Worm (Caenorhabditis elegans): ENCODE data around the gene tmem-131.

The tmem-131 gene

DNA sequence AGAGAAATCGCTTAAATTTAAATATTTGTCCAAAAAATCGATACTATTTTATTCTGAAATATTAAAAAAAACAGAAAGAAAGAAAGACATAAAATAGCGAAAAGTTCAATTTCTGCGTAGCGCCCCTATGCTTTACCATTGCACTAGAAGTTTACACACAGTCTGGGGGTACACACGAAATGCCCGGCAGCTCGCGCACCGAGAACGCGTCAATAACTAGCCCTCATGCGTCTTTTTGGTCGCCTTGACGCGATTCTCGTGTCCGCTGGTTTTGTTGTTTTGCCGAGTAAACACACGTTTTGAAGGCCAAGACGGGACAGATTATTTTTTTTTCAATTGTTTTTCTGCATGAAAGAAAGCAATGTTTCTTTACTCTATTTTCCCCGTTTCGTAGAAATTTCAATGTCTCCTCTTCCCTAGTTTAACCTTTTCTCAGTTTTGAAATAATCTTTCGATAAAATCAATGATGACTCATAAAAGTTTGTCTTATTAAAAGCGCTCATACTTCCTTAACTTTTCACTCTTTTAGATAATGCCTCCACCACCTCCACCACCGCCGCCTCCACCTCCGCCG lies 20.2 kb upstream of the tmem-131 start, which contains the start of gene wip-1 (continued):
- TF ChIP-seq duxl-1 (tag; optimal IDR thresholded peaks at IDR 0.05; ENCODE audit: poor library complexity) (peak; percentile 94), fos-1 (tag; optimal IDR thresholded peaks at IDR 0.05) (peak; percentile 44), ceh-20 (GFP tag; IDR thresholded peaks at IDR 0.05) (peak; percentile 95), lsy-2 (tag; optimal IDR thresholded peaks at IDR 0.05) (peak; percentile 88 to 97), php-3 (GFP tag; IDR thresholded peaks at IDR 0.05) (peak; percentile 93), nhr-237 (tag; optimal IDR thresholded peaks at IDR 0.05) (peak; percentile 60), zip-2 (tag; optimal IDR thresholded peaks at IDR 0.05) (peak; percentile 88), mep-1 (tag; optimal IDR thresholded peaks at IDR 0.05) (peak; percentile 99), ZK546.5 (tag; optimal IDR thresholded peaks at IDR 0.05) (peak in 1 of 2 experiments; percentile 53), nhr-11 (tag; optimal IDR thresholded peaks at IDR 0.05) (peak; percentile 98), mdl-1 (tag; optimal IDR thresholded peaks at IDR 0.05) (peak; percentile 20 to 82), fkh-10 (GFP tag; optimal IDR thresholded peaks at IDR 0.05) (peak; percentile 85), lin-1 (GFP tag; IDR thresholded peaks at IDR 0.05) (peak; percentile 96), zag-1 (tag; optimal IDR thresholded peaks at IDR 0.05) (peak; percentile 66), T20F7.1 (GFP tag; optimal IDR thresholded peaks at IDR 0.05) (peak; percentile 95), lin-29 (GFP tag; IDR thresholded peaks at IDR 0.05) (peak; percentile 91), nhr-77 (tag; optimal IDR thresholded peaks at IDR 0.05) (peak; percentile 98), F44E2.7 (GFP tag; IDR thresholded peaks at IDR 0.05) (peak; percentile 87), aha-1 (tag) (peak; percentile 100), hlh-11 (tag; optimal IDR thresholded peaks at IDR 0.05) (peak; percentile 98), unc-62 (GFP tag; optimal IDR thresholded peaks at IDR 0.05 in 1 of 2) (peak in 1 of 2 experiments; percentile 99), unc-62 (tag; optimal IDR thresholded peaks at IDR 0.05) (peak; percentile 30), mxl-2 (GFP tag; conservative IDR thresholded peaks at IDR 0.05) (peak; percentile 62), zfp-3 (GFP tag; conservative IDR thresholded peaks at IDR 0.05) (peak; percentile 94), dpl-1 (GFP tag; optimal IDR thresholded peaks at IDR 0.05) (peak; percentile 95), saeg-2 (GFP tag; IDR thresholded peaks at IDR 0.05) (peak; percentile 87; the same call in 1 of the 2 replicates), F49E8.2 (tag; optimal IDR thresholded peaks at IDR 0.05; ENCODE audit: borderline replicate concordance) (peak; percentile 96), zip-11 (GFP tag; IDR thresholded peaks at IDR 0.05) (no peak), attf-4 (tag; optimal IDR thresholded peaks at IDR 0.05) (peak; percentile 3), sdz-12 (GFP tag; optimal IDR thresholded peaks at IDR 0.05) (peak; percentile 33), D1046.2 (GFP tag; IDR thresholded peaks at IDR 0.05) (peak; percentile 74; the same call in 1 of the 2 replicates), vab-7 (GFP tag; IDR thresholded peaks at IDR 0.05) (peak; percentile 88), hif-1 (tag; optimal IDR thresholded peaks at IDR 0.05) (peak; percentile 73 to 89), lin-39 (tag; optimal IDR thresholded peaks at IDR 0.05) (peak; percentile 55), tag-97 (GFP tag; IDR thresholded peaks at IDR 0.05) (no peak), lir-3 (tag; optimal IDR thresholded peaks at IDR 0.05) (peak; percentile 52), ceh-82 (tag; optimal IDR thresholded peaks at IDR 0.05) (no peak), nhr-102 (tag; optimal IDR thresholded peaks at IDR 0.05) (peak; percentile 97), hmg-1.1 (GFP tag; IDR thresholded peaks at IDR 0.05) (peak; percentile 98), Y5F2A.4 (GFP tag; optimal IDR thresholded peaks at IDR 0.05) (peak; percentile 77), ceh-32 (tag; optimal IDR thresholded peaks at IDR 0.05; ENCODE audit: poor library complexity) (peak; percentile 69), R02D3.7 (tag; optimal IDR thresholded peaks at IDR 0.05) (peak; percentile 2), set-16 (GFP tag; IDR thresholded peaks at IDR 0.05) (peak; percentile 60), lin-38 (GFP tag; IDR thresholded peaks at IDR 0.05) (peak; percentile 95), nhr-111 (GFP tag; optimal IDR thresholded peaks at IDR 0.05) (peak; percentile 86), nhr-42 (GFP tag; IDR thresholded peaks at IDR 0.05) (peak; percentile 94), madf-9 (GFP tag; conservative IDR thresholded peaks at IDR 0.05) (peak; percentile 97), mes-2 (tag; optimal IDR thresholded peaks at IDR 0.05; ENCODE audit: poor library complexity, severe bottlenecking) (peak; percentile 96), aly-2 (tag; optimal IDR thresholded peaks at IDR 0.05) (no peak), egl-27 (tag; optimal IDR thresholded peaks at IDR 0.05) (no peak), pqm-1 (tag; optimal IDR thresholded peaks at IDR 0.05) (peak; percentile 54)
